Fruit fly (Drosophila melanogaster): ENCODE measurements around the gene CG8677.

- TF ChIP-seq pan (optimal IDR thresholded peaks at IDR 0.05) (no peak), psq (optimal IDR thresholded peaks at IDR 0.05) (no peak), usp (GFP tag; optimal IDR thresholded peaks at IDR 0.05) (no peak), CG8478 (optimal IDR thresholded peaks at IDR 0.05) (no peak), EcR (GFP tag; optimal IDR thresholded peaks at IDR 0.05) (peak in 1 of 2 experiments; percentile 35)
Observed at dm6 chr2L:21245093-21245736, 24.1 kb downstream of the CG8677 start.

Data from whole organism.